Fruit fly (Drosophila melanogaster) whole organism, embryonic: ENCODE results near the gene CG7231.

Source experiments
- Asciz ChIP-seq: fragments of 200-800 bp; sonication (Bioruptor generic); optimal IDR thresholded peaks from 2 replicates; lab custom pipeline; 2017; ENCODE audit warnings: missing biosample characterization, mild to moderate bottlenecking, missing genetic modification characterization, missing genetic modification reagents
- BEAF-32 ChIP-seq: fragments of 200-800 bp; sonication (Bioruptor generic); optimal IDR thresholded peaks from 3 replicates; lab custom pipeline; 2017; ENCODE audit warnings: missing biosample characterization, missing genetic modification characterization, mild to moderate bottlenecking, moderate library complexity, missing genetic modification reagents
- Bgb ChIP-seq: fragments of 200-800 bp; sonication (Bioruptor generic); IDR thresholded peaks from 2 replicates; pipeline ENCODE4 v1.3.6; 2022; ENCODE audit warnings: missing biosample characterization, missing genetic modification characterization; ENCODE audit not compliant: partially characterized antibody
- CG10209 ChIP-seq: fragments of 200-800 bp; sonication (Bioruptor generic); optimal IDR thresholded peaks from 3 replicates; lab custom pipeline; 2017; ENCODE audit warnings: missing biosample characterization, mild to moderate bottlenecking, missing genetic modification characterization, missing genetic modification reagents
- CG1024 ChIP-seq: fragments of 200-800 bp; sonication (Bioruptor generic); IDR thresholded peaks from 2 replicates; pipeline ENCODE4 v1.3.6; 2022; ENCODE audit warnings: missing biosample characterization, missing genetic modification characterization
- CG10267 ChIP-seq: fragments of 200-800 bp; sonication (Bioruptor generic); optimal IDR thresholded peaks from 2 replicates; lab custom pipeline; 2018; ENCODE audit warnings: missing biosample characterization, mild to moderate bottlenecking, missing genetic modification characterization, moderate library complexity
- CG10321 ChIP-seq: fragments of 200-800 bp; sonication (Bioruptor generic); IDR thresholded peaks from 2 replicates; pipeline ENCODE4 v1.3.6; 2022; ENCODE audit warnings: missing biosample characterization, missing genetic modification characterization
- CG11247 ChIP-seq: fragments of 200-800 bp; sonication (Bioruptor generic); IDR thresholded peaks from 2 replicates; pipeline ENCODE4 v1.3.6; 2022; ENCODE audit warnings: missing biosample characterization, missing genetic modification characterization
- CG11560 ChIP-seq: fragments of 200-800 bp; sonication (Bioruptor generic); IDR thresholded peaks from 3 replicates; pipeline ENCODE4 v1.3.6; 2022; ENCODE audit warnings: missing biosample characterization, missing genetic modification characterization
- CG12659 ChIP-seq: fragments of 200-800 bp; sonication (Bioruptor generic); optimal IDR thresholded peaks from 3 replicates; lab custom pipeline; 2017; ENCODE audit warnings: mild to moderate bottlenecking, missing biosample characterization, missing genetic modification reagents, missing genetic modification characterization
- CG15269 ChIP-seq: fragments of 200-800 bp; sonication (Bioruptor generic); optimal IDR thresholded peaks from 2 replicates; lab custom pipeline; 2018; ENCODE audit warnings: missing biosample characterization, mild to moderate bottlenecking, missing genetic modification characterization, moderate library complexity
- CG1603 ChIP-seq: fragments of 200-800 bp; sonication (Bioruptor generic); optimal IDR thresholded peaks from 2 replicates; lab custom pipeline; 2019; ENCODE audit warnings: missing biosample characterization, mild to moderate bottlenecking, missing genetic modification characterization, moderate library complexity
- CG18476 ChIP-seq: fragments of 200-800 bp; sonication (Bioruptor generic); optimal IDR thresholded peaks from 2 replicates; lab custom pipeline; 2016; ENCODE audit warnings: missing biosample characterization, mild to moderate bottlenecking, missing genetic modification characterization
- CG2889 ChIP-seq: fragments of 200-800 bp; sonication (Bioruptor generic); IDR thresholded peaks from 3 replicates; pipeline ENCODE4 v1.3.6; 2022; ENCODE audit warnings: missing biosample characterization, missing genetic modification characterization
- CG31224 ChIP-seq: fragments of 200-800 bp; sonication (Bioruptor generic); IDR thresholded peaks from 2 replicates; pipeline ENCODE4 v1.3.6; 2022; ENCODE audit warnings: missing biosample characterization, missing genetic modification characterization
- CG32767 ChIP-seq: fragments of 200-800 bp; sonication (Bioruptor generic); IDR thresholded peaks from 2 replicates; pipeline ENCODE4 v1.3.6; 2022; ENCODE audit warnings: missing biosample characterization, missing genetic modification characterization
- CG4707 ChIP-seq: fragments of 200-800 bp; sonication (Bioruptor generic); optimal IDR thresholded peaks from 2 replicates; lab custom pipeline; 2018; ENCODE audit warnings: missing biosample characterization, mild to moderate bottlenecking, missing genetic modification characterization, moderate library complexity
- CG6683 ChIP-seq: fragments of 200-800 bp; sonication (Bioruptor generic); optimal IDR thresholded peaks from 2 replicates; lab custom pipeline; 2017; ENCODE audit warnings: missing biosample characterization, mild to moderate bottlenecking, missing genetic modification characterization, missing genetic modification reagents
- CG8089 ChIP-seq: fragments of 200-800 bp; sonication (Bioruptor generic); optimal IDR thresholded peaks from 3 replicates; lab custom pipeline; 2016; ENCODE audit warnings: missing biosample characterization, missing genetic modification characterization
- CG8388 ChIP-seq: fragments of 200-800 bp; sonication (Bioruptor generic); optimal IDR thresholded peaks from 2 replicates; lab custom pipeline; 2019; ENCODE audit warnings: missing biosample characterization, mild to moderate bottlenecking, missing genetic modification characterization, moderate library complexity
- CG9727 ChIP-seq: fragments of 200-800 bp; sonication (Bioruptor generic); optimal IDR thresholded peaks from 3 replicates; lab custom pipeline; 2017; ENCODE audit warnings: missing biosample characterization, mild to moderate bottlenecking, missing genetic modification characterization
- CHES-1-like ChIP-seq: fragments of 200-800 bp; sonication (Bioruptor generic); optimal IDR thresholded peaks from 2 replicates; lab custom pipeline; 2016; ENCODE audit warnings: missing biosample characterization, missing genetic modification characterization
- Deaf1 ChIP-seq: fragments of 200-800 bp; optimal IDR thresholded peaks from 3 replicates; lab custom pipeline; 2019; ENCODE audit warnings: missing biosample characterization, mild to moderate bottlenecking, missing genetic modification characterization, moderate library complexity
- E2f1 ChIP-seq: fragments of 200-800 bp; sonication (Bioruptor generic); IDR thresholded peaks from 2 replicates; pipeline ENCODE4 v1.3.6; 2022; ENCODE audit warnings: missing biosample characterization, missing genetic modification characterization
- Fer3 ChIP-seq: fragments of 200-800 bp; sonication (Bioruptor generic); optimal IDR thresholded peaks from 2 replicates; lab custom pipeline; 2018; ENCODE audit warnings: missing biosample characterization, mild to moderate bottlenecking, missing genetic modification characterization, moderate library complexity
- Hr51 ChIP-seq, 2 experiments: fragments of 200-800 bp; sonication (Bioruptor generic); optimal IDR thresholded peaks; 2 replicates in 1 of 2; 3 replicates in 1 of 2; lab custom pipeline; 2016 to 2018; ENCODE audit warnings: missing biosample characterization in 2 of 2, missing genetic modification characterization in 2 of 2, mild to moderate bottlenecking in 1 of 2, moderate library complexity in 1 of 2
- NC2β ChIP-seq: fragments of 200-800 bp; sonication (Bioruptor generic); optimal IDR thresholded peaks from 2 replicates; lab custom pipeline; 2016; ENCODE audit warnings: missing biosample characterization, missing genetic modification characterization
- Nf-YA ChIP-seq: fragments of 200-800 bp; sonication (Bioruptor generic); IDR thresholded peaks from 2 replicates; pipeline ENCODE4 v1.3.6; 2022; ENCODE audit warnings: missing biosample characterization, missing genetic modification characterization
- Pdp1 ChIP-seq, 2 experiments: fragments of 200-800 bp; sonication (Bioruptor generic); optimal IDR thresholded peaks; 3 replicates each; lab custom pipeline; 2016; ENCODE audit warnings: missing biosample characterization in 2 of 2, missing genetic modification characterization in 2 of 2, mild to moderate bottlenecking in 1 of 2, moderate library complexity in 1 of 2
- Sox102F ChIP-seq: fragments of 200-800 bp; sonication (Bioruptor generic); optimal IDR thresholded peaks from 2 replicates; lab custom pipeline; 2018; ENCODE audit warnings: missing biosample characterization, mild to moderate bottlenecking, missing genetic modification characterization, moderate library complexity
- Usf ChIP-seq: fragments of 200-800 bp; sonication (Bioruptor generic); optimal IDR thresholded peaks from 2 replicates; lab custom pipeline; 2017; ENCODE audit warnings: missing genotype, missing biosample characterization, missing genetic modification characterization
- ac ChIP-seq: fragments of 200-800 bp; sonication (Bioruptor generic); optimal IDR thresholded peaks from 3 replicates; lab custom pipeline; 2017; ENCODE audit warnings: missing biosample characterization, mild to moderate bottlenecking, missing genetic modification characterization
- amos ChIP-seq: fragments of 200-800 bp; sonication (Bioruptor generic); IDR thresholded peaks from 2 replicates; pipeline ENCODE4 v1.3.6; 2022; ENCODE audit warnings: missing biosample characterization, missing genetic modification characterization; ENCODE audit not compliant: partially characterized antibody
- cwo ChIP-seq: fragments of 200-800 bp; sonication (Bioruptor generic); optimal IDR thresholded peaks from 3 replicates; lab custom pipeline; 2017; ENCODE audit warnings: missing biosample characterization, missing genetic modification characterization, mild to moderate bottlenecking, moderate library complexity, missing genetic modification reagents
- eyg ChIP-seq: fragments of 200-800 bp; sonication (Bioruptor generic); optimal IDR thresholded peaks from 3 replicates; lab custom pipeline; 2016; ENCODE audit warnings: missing biosample characterization, missing genetic modification characterization
- ftz-f1 ChIP-seq: fragments of 200-800 bp; sonication (Bioruptor generic); optimal IDR thresholded peaks from 2 replicates; lab custom pipeline; 2016; ENCODE audit warnings: missing biosample characterization, missing genetic modification characterization
- gro ChIP-seq: fragments of 200-800 bp; sonication (Bioruptor generic); optimal IDR thresholded peaks from 2 replicates; lab custom pipeline; 2016; ENCODE audit warnings: missing biosample characterization, missing genetic modification characterization
- kah ChIP-seq: fragments of 200-800 bp; sonication (Bioruptor generic); optimal IDR thresholded peaks from 2 replicates; lab custom pipeline; 2018; ENCODE audit warnings: missing biosample characterization, mild to moderate bottlenecking, missing genetic modification characterization
- mam ChIP-seq: fragments of 200-800 bp; sonication (Bioruptor generic); optimal IDR thresholded peaks from 3 replicates; lab custom pipeline; 2016; ENCODE audit warnings: missing biosample characterization, missing genetic modification characterization
- nerfin-1 ChIP-seq: fragments of 200-800 bp; sonication (Bioruptor generic); optimal IDR thresholded peaks from 3 replicates; lab custom pipeline; 2019; ENCODE audit warnings: missing biosample characterization, mild to moderate bottlenecking, missing genetic modification characterization, moderate library complexity
- pnt ChIP-seq: fragments of 200-800 bp; sonication (Bioruptor generic); optimal IDR thresholded peaks from 3 replicates; lab custom pipeline; 2016; ENCODE audit warnings: missing biosample characterization, missing genetic modification characterization
- psq ChIP-seq: fragments of 200-800 bp; sonication (Bioruptor generic); optimal IDR thresholded peaks from 2 replicates; lab custom pipeline; 2017; ENCODE audit warnings: missing biosample characterization, missing genetic modification characterization
- ranshi ChIP-seq: fragments of 200-800 bp; sonication (Bioruptor generic); IDR thresholded peaks from 2 replicates; pipeline ENCODE4 v1.3.6; 2022; ENCODE audit warnings: missing biosample characterization, missing genetic modification characterization
- run ChIP-seq: fragments of 200-800 bp; sonication (Bioruptor generic); optimal IDR thresholded peaks from 3 replicates; lab custom pipeline; 2018; ENCODE audit warnings: missing biosample characterization, mild to moderate bottlenecking, missing genetic modification characterization
- sd ChIP-seq: fragments of 200-800 bp; sonication (Bioruptor generic); optimal IDR thresholded peaks from 3 replicates; lab custom pipeline; 2018; ENCODE audit warnings: missing biosample characterization, mild to moderate bottlenecking, missing genetic modification characterization, moderate library complexity
- sima ChIP-seq: fragments of 200-800 bp; sonication (Bioruptor generic); optimal IDR thresholded peaks from 2 replicates; lab custom pipeline; 2016; ENCODE audit warnings: missing biosample characterization, missing genetic modification characterization
- sob ChIP-seq: fragments of 200-800 bp; sonication (Bioruptor generic); IDR thresholded peaks from 2 replicates; pipeline ENCODE4 v1.3.6; 2022; ENCODE audit warnings: missing biosample characterization, missing genetic modification characterization
- tna ChIP-seq: fragments of 200-800 bp; sonication (Bioruptor generic); IDR thresholded peaks from 2 replicates; pipeline ENCODE4 v1.3.6; 2022; ENCODE audit warnings: missing biosample characterization, missing genetic modification characterization; ENCODE audit not compliant: partially characterized antibody
- wor ChIP-seq: fragments of 200-800 bp; sonication (Bioruptor generic); IDR thresholded peaks from 2 replicates; pipeline ENCODE4 v1.3.6; 2022; ENCODE audit warnings: missing biosample characterization, missing genetic modification characterization
- yki ChIP-seq: fragments of >200 bp; optimal IDR thresholded peaks from 3 replicates; lab custom pipeline; 2018

CG7231 gene

DNA sequence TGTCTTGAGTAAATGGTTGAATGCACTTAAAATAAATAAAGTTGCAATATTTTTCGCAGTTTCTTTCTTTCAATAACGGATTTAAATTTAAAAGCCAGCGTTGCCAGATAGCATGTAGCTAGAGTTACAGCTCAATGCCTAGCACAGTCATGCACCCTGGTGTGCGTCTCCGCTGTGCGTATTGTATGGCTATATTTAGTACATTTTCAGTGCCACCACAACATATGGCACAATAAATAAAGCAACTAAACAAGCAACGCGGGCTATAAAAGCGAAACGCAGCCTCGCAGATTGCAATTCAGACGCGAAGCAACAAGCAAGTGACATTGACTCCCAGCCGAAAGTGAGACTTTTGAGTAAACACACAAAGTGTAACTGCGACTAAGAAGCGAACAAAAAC is 14.9 kb downstream of the CG7231 start, which contains the start of gene Sirup (continued):
- TF ChIP-seq CG15269 (tag; lab: Kevin White, UChicago) (no peak), pnt (no peak), CG18476 (GFP tag; lab: Kevin White, UChicago) (no peak), CG10321 (GFP tag; lab: Robert Waterston, UW) (no peak), BEAF-32 (GFP tag; lab: Kevin White, UChicago) (peak; percentile 45), sob (GFP tag; lab: Robert Waterston, UW) (peak; percentile 68), mam (no peak), CG2889 (no peak), CG11247 (GFP tag; lab: Robert Waterston, UW) (peak; percentile 45; the same call in 1 of the 2 replicates), Bgb (peak; percentile 55; the same call in 1 of the 2 replicates), Sox102F (no peak), Pdp1 (GFP tag; optimal IDR thresholded peaks at IDR 0.05; lab: Kevin White, UChicago) (peak in 1 of 2 experiments; percentile 74), CG10267 (tag; lab: Kevin White, UChicago) (peak; percentile 38), E2f1 (GFP tag; lab: Robert Waterston, UW) (peak; percentile 29; the same call in 1 of the 2 replicates), kah (GFP tag; lab: Kevin White, UChicago) (no peak), CG1603 (tag; lab: Kevin White, UChicago) (peak; percentile 60), CG11560 (peak; percentile 70; the same call in 2 of the 3 replicates), ac (GFP tag; lab: Kevin White, UChicago) (no peak)

DNA sequence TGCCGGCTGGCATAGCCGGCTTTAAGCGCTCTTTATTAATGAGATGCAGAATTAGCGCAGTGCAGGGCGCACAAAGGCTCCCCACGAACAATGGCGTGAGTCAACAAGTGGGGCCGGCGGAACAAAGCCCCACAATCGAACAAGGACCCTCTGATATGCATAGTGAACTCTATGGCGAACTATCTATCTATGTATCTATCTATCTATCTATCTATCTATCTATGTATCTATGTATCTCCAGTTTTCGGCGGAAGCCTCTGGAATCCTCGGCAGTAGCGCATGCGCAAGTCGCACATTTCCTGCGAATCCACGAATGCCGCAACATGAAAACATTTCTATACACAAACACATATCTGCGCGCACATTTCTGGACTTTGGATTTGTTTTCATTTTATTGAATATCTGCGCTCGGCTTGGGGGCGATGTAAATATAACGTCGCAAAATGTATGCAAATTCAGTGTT is 16.9 kb downstream of the CG7231 start:
- no peak for TF ChIP-seq yki (lab: Kevin White, UChicago)
- peak; percentile 68 for TF ChIP-seq gro (GFP tag; lab: Kevin White, UChicago)
- TF ChIP-seq CG12659 = peak; percentile 25
- TF ChIP-seq psq (GFP tag; lab: Kevin White, UChicago) = no peak
- peak; percentile 1 for TF ChIP-seq ftz-f1 (GFP tag; lab: Kevin White, UChicago)
- TF ChIP-seq CG6683 (GFP tag; lab: Kevin White, UChicago) = no peak
- no peak for TF ChIP-seq ranshi (GFP tag; lab: Robert Waterston, UW)
- TF ChIP-seq Asciz (GFP tag; lab: Kevin White, UChicago) = no peak
- TF ChIP-seq tna (GFP tag; lab: Robert Waterston, UW) = no peak
- TF ChIP-seq CG4707 (GFP tag; lab: Kevin White, UChicago) = no peak
- peak; percentile 3 to 11 for TF ChIP-seq Hr51 (GFP tag; optimal IDR thresholded peaks at IDR 0.05; lab: Kevin White, UChicago)
- peak; percentile 31 for TF ChIP-seq cwo (GFP tag; lab: Kevin White, UChicago)
- TF ChIP-seq NC2β = no peak
- peak; percentile 4 for TF ChIP-seq Deaf1 (tag; lab: Kevin White, UChicago)
- TF ChIP-seq sd = peak; percentile 65
- no peak for TF ChIP-seq CG8089 (GFP tag; lab: Kevin White, UChicago)
- peak; percentile 53; the same call in 1 of the 3 replicates for TF ChIP-seq CG11560
- no peak for TF ChIP-seq wor (GFP tag; lab: Robert Waterston, UW)
- no peak for TF ChIP-seq run (tag; lab: Kevin White, UChicago)
- peak; percentile 95 for TF ChIP-seq nerfin-1
- peak; percentile 27 for TF ChIP-seq Fer3 (tag; lab: Kevin White, UChicago)
- TF ChIP-seq CG10209 = peak; percentile 3
- TF ChIP-seq amos (GFP tag; lab: Robert Waterston, UW) = no peak
- peak; percentile 44 for TF ChIP-seq CG9727 (GFP tag; lab: Kevin White, UChicago)
- TF ChIP-seq CG8388 = no peak
- no peak for TF ChIP-seq E2f1 (GFP tag; lab: Robert Waterston, UW)
- 0 out of 2 replicates have a peak, but pooled peaks have one; percentile 19 for TF ChIP-seq CG31224 (GFP tag; lab: Robert Waterston, UW)
- no peak for TF ChIP-seq Nf-YA (GFP tag; lab: Robert Waterston, UW)
- peak; percentile 39 for TF ChIP-seq Usf (GFP tag; lab: Kevin White, UChicago)
- no peak for TF ChIP-seq CG1024 (GFP tag; lab: Robert Waterston, UW)
- no peak for TF ChIP-seq CHES-1-like (GFP tag; lab: Kevin White, UChicago)
- TF ChIP-seq CG32767 (GFP tag; lab: Robert Waterston, UW) = no peak
- TF ChIP-seq eyg (GFP tag; lab: Kevin White, UChicago) = no peak
- TF ChIP-seq sima (GFP tag; lab: Kevin White, UChicago) = no peak
